Worm (Caenorhabditis elegans): Measurements from ENCODE around the gene eif-2Bepsilon.

The eif-2Bepsilon gene

ce11 chrII:8707024-8707423 is 45.4 kb downstream of the eif-2Bepsilon start, which contains the start of gene cup-16:
Gene cup-16, plus strand, starts transcription at chrII:8707155.
- no peak for TF ChIP-seq lag-1 (GFP tag; IDR thresholded peaks at IDR 0.05)
- TF ChIP-seq somi-1 (GFP tag; optimal IDR thresholded peaks at IDR 0.05): peak; percentile 49
- TF ChIP-seq ekl-4 (GFP tag; IDR thresholded peaks at IDR 0.05): no peak
- no peak for TF ChIP-seq attf-5 (GFP tag; optimal IDR thresholded peaks at IDR 0.05)

ce11 chrII:8710317-8710716 is 48.6 kb downstream of the eif-2Bepsilon start, which contains the start of gene srg-15:
Gene srg-15, minus strand, starts transcription at chrII:8710417.
- TF ChIP-seq B0261.1 (tag; optimal IDR thresholded peaks at IDR 0.05): no peak
- TF ChIP-seq dox-1 (GFP tag; IDR thresholded peaks at IDR 0.05): no peak
- no peak for TF ChIP-seq lin-35 (GFP tag; optimal IDR thresholded peaks at IDR 0.05)
- TF ChIP-seq dpff-1 (tag; optimal IDR thresholded peaks at IDR 0.05): no peak
- TF ChIP-seq gei-17 (GFP tag; optimal IDR thresholded peaks at IDR 0.05): no peak
- no peak for TF ChIP-seq ztf-25 (GFP tag; IDR thresholded peaks at IDR 0.05)
- no peak for TF ChIP-seq K12H6.12 (tag; optimal IDR thresholded peaks at IDR 0.05)
- TF ChIP-seq bed-2 (GFP tag; IDR thresholded peaks at IDR 0.05): no peak
- TF ChIP-seq hrde-1 (tag; optimal IDR thresholded peaks at IDR 0.05; ENCODE audit: borderline replicate concordance): no peak
- no peak for TF ChIP-seq efl-1 (GFP tag; optimal IDR thresholded peaks at IDR 0.05)
- TF ChIP-seq nhr-120 (GFP tag; IDR thresholded peaks at IDR 0.05): no peak

Data from whole organism, young adult.